Fruit fly (Drosophila melanogaster) Kc167 (cell line): ENCODE results near the gene Art8.

Source experiments
- Sin3A ChIP-seq: fragments of >200 bp; optimal IDR thresholded peaks from 2 replicates; lab custom pipeline; 2018; ENCODE audit warnings: missing external identifiers
- h ChIP-seq: fragments of >200 bp; optimal IDR thresholded peaks from 3 replicates; lab custom pipeline; 2018; ENCODE audit warnings: missing external identifiers
- psq ChIP-seq: fragments of >200 bp; optimal IDR thresholded peaks from 2 replicates; lab custom pipeline; 2017; ENCODE audit warnings: missing external identifiers

DNA sequence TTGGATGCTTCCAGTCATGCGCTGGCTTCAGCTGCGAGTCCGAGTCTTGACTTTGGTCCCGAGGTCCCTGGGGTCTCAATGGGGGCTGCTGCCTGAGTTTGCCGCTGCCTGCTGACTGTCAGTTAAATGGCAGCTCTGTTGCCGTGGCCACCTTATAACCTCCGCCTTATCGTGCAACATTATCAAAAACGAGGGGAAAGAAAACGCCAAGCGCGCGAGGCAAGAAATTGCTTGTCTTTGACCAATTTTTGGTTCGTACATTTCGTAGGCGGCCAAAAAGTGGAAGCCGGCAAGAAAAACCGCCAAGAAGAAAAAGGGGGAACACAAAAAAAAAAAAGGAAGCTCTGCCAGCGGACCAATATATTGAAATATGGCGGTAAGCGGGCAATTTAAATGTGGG, 13.0 kb upstream of the Art8 start:
- TF ChIP-seq psq (lab: Kevin White, UChicago) (no peak), Sin3A (no peak), h (no peak)
